Fruit fly (Drosophila melanogaster): ENCODE measurements around the gene kairos.

The kairos gene

DNA sequence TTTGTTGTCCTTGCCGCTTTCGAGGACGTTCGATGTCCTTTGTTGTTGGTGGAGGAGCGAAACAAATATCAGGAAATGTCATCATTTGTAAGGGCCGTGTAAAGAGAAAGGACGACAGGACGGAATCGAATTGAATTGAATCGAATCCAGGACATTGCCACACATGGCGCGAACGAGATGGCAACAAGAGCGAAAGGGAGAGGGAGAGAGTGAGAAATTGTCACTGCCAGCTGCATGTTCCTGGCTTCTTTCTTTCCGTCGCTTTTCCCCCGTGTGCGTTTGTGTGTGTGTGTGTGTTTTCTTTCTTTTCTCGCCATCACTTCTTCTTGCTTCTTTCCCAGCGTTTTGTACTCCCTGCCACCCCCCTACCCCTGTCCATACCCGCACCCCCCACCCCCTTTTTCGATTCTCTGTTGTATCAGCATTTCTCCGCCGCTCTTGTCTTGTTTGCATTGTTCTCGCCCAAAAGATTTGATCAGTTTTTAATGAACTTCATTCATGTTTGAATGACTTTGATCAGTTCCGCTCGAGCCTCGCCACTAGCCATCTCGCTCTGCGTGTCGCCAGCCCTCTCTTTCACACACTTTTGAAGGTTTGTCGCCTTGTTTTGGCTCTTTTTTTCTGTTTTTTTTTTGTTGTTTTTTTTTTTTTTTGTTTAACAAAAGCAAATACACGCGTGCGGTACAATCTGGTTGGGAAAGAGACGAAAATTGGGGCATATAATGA is 57.9 kb downstream of the kairos start:
- TF ChIP-seq CG34367 (tag; optimal IDR thresholded peaks at IDR 0.05) = no peak
- TF ChIP-seq CG8301 (tag; optimal IDR thresholded peaks at IDR 0.05) = no peak
- TF ChIP-seq CG32121 (GFP tag; IDR thresholded peaks at IDR 0.05) = no peak
- TF ChIP-seq Pif1A (GFP tag; optimal IDR thresholded peaks at IDR 0.05) = no peak
- TF ChIP-seq CG10348 (GFP tag; IDR thresholded peaks at IDR 0.05) = no peak
- TF ChIP-seq CG14655 (GFP tag; optimal IDR thresholded peaks at IDR 0.05) = no peak
- TF ChIP-seq gl (tag; optimal IDR thresholded peaks at IDR 0.05) = no peak
- no peak for TF ChIP-seq rn (GFP tag; IDR thresholded peaks at IDR 0.05)
- TF ChIP-seq CG8159 (tag; optimal IDR thresholded peaks at IDR 0.05) = no peak
- TF ChIP-seq CG12605 (GFP tag; IDR thresholded peaks at IDR 0.05) = no peak
- no peak for TF ChIP-seq fd96Ca (GFP tag; IDR thresholded peaks at IDR 0.05)
- TF ChIP-seq Pif1B (GFP tag; optimal IDR thresholded peaks at IDR 0.05) = no peak
- TF ChIP-seq CG4496 (GFP tag; IDR thresholded peaks at IDR 0.05) = no peak
- TF ChIP-seq CG13204 (GFP tag; optimal IDR thresholded peaks at IDR 0.05) = no peak

DNA sequence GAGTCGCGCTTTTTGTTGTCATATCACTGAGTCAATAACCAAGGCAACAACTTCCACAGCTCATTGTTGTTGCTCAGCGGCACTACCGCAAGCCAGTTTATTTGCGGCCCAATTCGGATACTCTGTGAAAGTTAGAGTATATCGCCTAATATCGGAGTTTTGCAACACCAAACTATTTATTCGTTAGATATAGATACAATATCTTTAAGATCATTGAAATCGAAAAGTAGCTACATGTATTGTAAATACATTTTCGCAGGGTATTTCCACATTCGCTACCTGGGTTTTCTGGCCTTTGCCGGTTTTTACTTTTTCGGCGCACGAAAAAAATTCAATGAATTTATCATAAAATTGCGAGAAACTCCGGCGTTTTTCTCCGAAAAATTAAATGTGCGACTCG is 62.0 kb downstream of the kairos start:
- TF ChIP-seq CG32121 (GFP tag; IDR thresholded peaks at IDR 0.05) = peak; percentile 87
- peak; percentile 88 for TF ChIP-seq CG4496 (GFP tag; IDR thresholded peaks at IDR 0.05)
- peak; percentile 19 for TF ChIP-seq CG17806 (tag; optimal IDR thresholded peaks at IDR 0.05)
- peak; percentile 84 for TF ChIP-seq Pif1B (GFP tag; optimal IDR thresholded peaks at IDR 0.05)
- 0 out of 2 replicates have a peak, but pooled peaks have one; percentile 14 for TF ChIP-seq CG10348 (GFP tag; IDR thresholded peaks at IDR 0.05)
- TF ChIP-seq Ets98B (GFP tag; IDR thresholded peaks at IDR 0.05) = peak; percentile 86
- peak; percentile 49 for TF ChIP-seq CG8301 (tag; optimal IDR thresholded peaks at IDR 0.05)
- TF ChIP-seq D1 (tag; optimal IDR thresholded peaks at IDR 0.05) = no peak
- TF ChIP-seq fd96Ca (GFP tag; IDR thresholded peaks at IDR 0.05) = peak; percentile 87
- no peak for TF ChIP-seq gl (tag; optimal IDR thresholded peaks at IDR 0.05)
- peak; percentile 26 for TF ChIP-seq CG9948 (tag; optimal IDR thresholded peaks at IDR 0.05)
- TF ChIP-seq CG34367 (tag; optimal IDR thresholded peaks at IDR 0.05) = peak; percentile 39
- peak; percentile 84 for TF ChIP-seq Pif1A (GFP tag; optimal IDR thresholded peaks at IDR 0.05)
- TF ChIP-seq CG15710 (tag; optimal IDR thresholded peaks at IDR 0.05) = peak; percentile 54
- TF ChIP-seq CG14655 (GFP tag; optimal IDR thresholded peaks at IDR 0.05) = peak; percentile 52
- TF ChIP-seq EcR (GFP tag; optimal IDR thresholded peaks at IDR 0.05) = no peak
- TF ChIP-seq CG8159 (tag; optimal IDR thresholded peaks at IDR 0.05) = peak; percentile 60
- no peak for TF ChIP-seq CG13204 (GFP tag; optimal IDR thresholded peaks at IDR 0.05)
- peak; percentile 74 for TF ChIP-seq rn (GFP tag; IDR thresholded peaks at IDR 0.05)
- peak; percentile 92 for TF ChIP-seq Snoo (tag; optimal IDR thresholded peaks at IDR 0.05)
- peak; percentile 66; the same call in 1 of the 2 replicates for TF ChIP-seq CG12605 (GFP tag; IDR thresholded peaks at IDR 0.05)

DNA sequence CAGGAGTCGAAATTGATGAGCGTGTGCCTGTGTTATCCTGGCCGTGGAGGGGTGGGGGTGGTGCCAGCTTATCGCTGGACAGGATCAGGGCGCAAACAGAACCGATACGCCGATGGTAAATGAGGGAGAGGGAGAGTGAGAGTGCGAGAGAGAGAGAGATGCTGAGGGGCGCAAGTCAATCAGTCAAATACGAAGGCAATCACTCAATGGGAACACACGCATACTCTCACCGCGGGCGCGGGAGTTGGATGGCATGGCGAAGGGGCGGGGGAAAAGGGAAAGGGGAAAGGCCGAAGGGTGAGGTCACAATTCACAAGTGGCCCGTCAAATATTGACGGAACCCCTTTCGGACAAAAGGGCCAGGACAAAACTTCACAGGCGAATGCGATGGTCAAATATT is 67.3 kb downstream of the kairos start:
- TF ChIP-seq Snoo (tag; optimal IDR thresholded peaks at IDR 0.05) (no peak), CG12605 (GFP tag; IDR thresholded peaks at IDR 0.05) (no peak), EcR (GFP tag; optimal IDR thresholded peaks at IDR 0.05) (no peak), CG17806 (tag; optimal IDR thresholded peaks at IDR 0.05) (no peak), CG34367 (tag; optimal IDR thresholded peaks at IDR 0.05) (no peak), CG14655 (GFP tag; optimal IDR thresholded peaks at IDR 0.05) (no peak), rn (GFP tag; IDR thresholded peaks at IDR 0.05) (no peak), D1 (tag; optimal IDR thresholded peaks at IDR 0.05) (no peak), CG10348 (GFP tag; IDR thresholded peaks at IDR 0.05) (no peak), CG8301 (tag; optimal IDR thresholded peaks at IDR 0.05) (no peak), CG9948 (tag; optimal IDR thresholded peaks at IDR 0.05) (no peak), fd96Ca (GFP tag; IDR thresholded peaks at IDR 0.05) (no peak), Ets98B (GFP tag; IDR thresholded peaks at IDR 0.05) (no peak), CG4496 (GFP tag; IDR thresholded peaks at IDR 0.05) (no peak), Pif1B (GFP tag; optimal IDR thresholded peaks at IDR 0.05) (no peak)

DNA sequence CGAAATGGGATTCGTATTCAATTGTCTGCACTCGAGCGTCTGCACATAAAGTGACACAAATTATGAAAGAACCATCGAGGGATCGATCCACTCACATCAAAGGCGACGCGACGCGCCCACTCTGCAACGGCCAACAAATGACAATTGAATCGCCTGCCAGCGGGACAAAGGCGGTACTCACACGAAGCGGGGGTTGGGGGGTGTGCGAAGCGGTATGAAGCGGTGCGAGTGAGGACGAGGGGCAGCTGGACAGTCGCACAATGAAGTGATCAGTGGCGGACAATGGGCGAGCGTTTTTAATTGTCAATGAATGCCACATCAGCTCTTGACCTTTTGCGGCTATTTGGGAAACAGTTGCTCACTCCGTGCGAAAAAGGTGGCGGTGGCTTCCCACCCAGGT is 68.4 kb downstream of the kairos start:
- no peak for TF ChIP-seq rn (GFP tag; IDR thresholded peaks at IDR 0.05)
- no peak for TF ChIP-seq CG8301 (tag; optimal IDR thresholded peaks at IDR 0.05)
- TF ChIP-seq CG13204 (GFP tag; optimal IDR thresholded peaks at IDR 0.05) = no peak
- no peak for TF ChIP-seq CG17806 (tag; optimal IDR thresholded peaks at IDR 0.05)
- TF ChIP-seq CG15710 (tag; optimal IDR thresholded peaks at IDR 0.05) = no peak
- no peak for TF ChIP-seq CG14655 (GFP tag; optimal IDR thresholded peaks at IDR 0.05)
- TF ChIP-seq CG10348 (GFP tag; IDR thresholded peaks at IDR 0.05) = no peak
- TF ChIP-seq gl (tag; optimal IDR thresholded peaks at IDR 0.05) = no peak
- no peak for TF ChIP-seq CG34367 (tag; optimal IDR thresholded peaks at IDR 0.05)
- TF ChIP-seq CG4496 (GFP tag; IDR thresholded peaks at IDR 0.05) = no peak
- TF ChIP-seq CG12605 (GFP tag; IDR thresholded peaks at IDR 0.05) = no peak
- TF ChIP-seq D1 (tag; optimal IDR thresholded peaks at IDR 0.05) = no peak
- TF ChIP-seq fd96Ca (GFP tag; IDR thresholded peaks at IDR 0.05) = no peak
- TF ChIP-seq CG9948 (tag; optimal IDR thresholded peaks at IDR 0.05) = no peak
- TF ChIP-seq Snoo (tag; optimal IDR thresholded peaks at IDR 0.05) = no peak
- TF ChIP-seq CG8159 (tag; optimal IDR thresholded peaks at IDR 0.05) = no peak
- no peak for TF ChIP-seq Ets98B (GFP tag; IDR thresholded peaks at IDR 0.05)
- no peak for TF ChIP-seq CG32121 (GFP tag; IDR thresholded peaks at IDR 0.05)

DNA sequence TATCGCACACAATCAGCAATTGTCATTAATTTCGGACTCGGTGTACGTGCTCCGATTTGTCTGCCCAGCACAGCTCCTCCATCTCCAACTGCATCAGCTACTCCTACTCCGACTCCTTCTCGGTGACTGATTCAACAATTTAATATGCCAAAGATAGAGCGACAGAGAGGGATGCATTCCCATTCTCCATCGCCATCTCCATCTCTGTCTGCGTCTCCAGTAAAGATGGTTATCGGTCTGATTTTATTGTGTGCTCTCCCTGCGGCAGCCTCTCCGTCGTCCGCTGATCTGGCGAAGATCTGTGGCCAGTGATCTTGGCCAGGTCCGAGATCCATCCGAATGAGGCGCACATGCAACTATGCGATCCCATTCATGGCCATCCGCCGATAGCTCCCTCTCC is 70.8 kb downstream of the kairos start:
- TF ChIP-seq CG13204 (GFP tag; optimal IDR thresholded peaks at IDR 0.05) (no peak), Ets98B (GFP tag; IDR thresholded peaks at IDR 0.05) (no peak), CG12605 (GFP tag; IDR thresholded peaks at IDR 0.05) (no peak), CG8159 (tag; optimal IDR thresholded peaks at IDR 0.05) (no peak), CG15710 (tag; optimal IDR thresholded peaks at IDR 0.05) (no peak), CG14655 (GFP tag; optimal IDR thresholded peaks at IDR 0.05) (no peak), D1 (tag; optimal IDR thresholded peaks at IDR 0.05) (no peak)

Measured in whole organism, pupa.